Worm (Caenorhabditis elegans): ENCODE results near the gene ttr-33.

DNA sequence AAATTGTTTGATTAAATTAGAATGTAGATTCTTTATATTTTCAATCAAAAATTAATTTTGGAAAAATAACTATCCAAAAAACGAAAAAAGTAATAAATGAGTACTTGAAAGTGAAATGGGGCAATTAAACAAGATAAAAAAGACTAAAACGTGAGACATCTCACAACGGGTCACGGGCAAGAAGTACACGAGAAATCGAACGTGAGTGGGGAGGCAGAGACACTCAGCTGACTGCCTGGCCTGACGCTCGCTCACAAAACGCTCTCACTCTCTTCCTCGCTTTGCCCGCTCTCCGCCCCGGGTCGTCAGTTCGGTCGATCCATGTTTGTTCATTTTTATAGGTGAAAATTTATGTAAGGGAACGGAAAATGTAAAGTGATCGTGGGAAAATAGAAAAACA, 10.5 kb upstream of the ttr-33 start:
- TF ChIP-seq unc-62 (GFP tag; optimal IDR thresholded peaks at IDR 0.05) = no peak
- TF ChIP-seq sma-9 (GFP tag; optimal IDR thresholded peaks at IDR 0.05) = no peak
- TF ChIP-seq sma-9 (tag; optimal IDR thresholded peaks at IDR 0.05) = no peak
- peak; percentile 32 for TF ChIP-seq F13H6.1 (tag; optimal IDR thresholded peaks at IDR 0.05)
- TF ChIP-seq snpc-4 (tag; optimal IDR thresholded peaks at IDR 0.05) = no peak
- peak in 1 of 2 experiments; percentile 16 for TF ChIP-seq mdl-1 (tag; optimal IDR thresholded peaks at IDR 0.05)
- TF ChIP-seq lin-11 (tag; optimal IDR thresholded peaks at IDR 0.05) = no peak
- TF ChIP-seq ztf-4 (tag; optimal IDR thresholded peaks at IDR 0.05) = no peak
- TF ChIP-seq egl-27 (tag; optimal IDR thresholded peaks at IDR 0.05) = no peak

Data from whole organism, L2 larva.